Fruit fly (Drosophila melanogaster) whole organism, pupa: ENCODE results near the gene CG5510.
A peak's percentile ranks its signal among the peaks of the same experiment; 100 is the strongest.

Source experiments
- CG10348 ChIP-seq: fragments of 200-800 bp; sonication (Bioruptor generic); IDR thresholded peaks from 2 replicates; pipeline ENCODE4 v1.3.6; 2022; ENCODE audit warnings: missing biosample characterization, missing genetic modification characterization
- CG12605 ChIP-seq: fragments of 200-800 bp; sonication (Bioruptor generic); IDR thresholded peaks from 2 replicates; pipeline ENCODE4 v1.3.6; 2022; ENCODE audit warnings: missing biosample characterization, missing genetic modification characterization
- CG13204 ChIP-seq: fragments of 200-800 bp; sonication (Bioruptor generic); optimal IDR thresholded peaks from 2 replicates; lab custom pipeline; 2018; ENCODE audit warnings: missing biosample characterization, mild to moderate bottlenecking, missing genetic modification characterization, moderate library complexity
- CG14655 ChIP-seq: fragments of 200-800 bp; sonication (Bioruptor generic); optimal IDR thresholded peaks from 3 replicates; lab custom pipeline; 2017; ENCODE audit warnings: mild to moderate bottlenecking, missing biosample characterization, missing genetic modification reagents, missing genetic modification characterization
- CG15710 ChIP-seq: fragments of 200-800 bp; sonication (Bioruptor generic); optimal IDR thresholded peaks from 2 replicates; lab custom pipeline; 2018; ENCODE audit warnings: missing biosample characterization, mild to moderate bottlenecking, missing genetic modification characterization, moderate library complexity
- CG17806 ChIP-seq: fragments of 200-800 bp; sonication (Bioruptor generic); optimal IDR thresholded peaks from 2 replicates; lab custom pipeline; 2018; ENCODE audit warnings: missing biosample characterization, mild to moderate bottlenecking, missing genetic modification characterization, moderate library complexity
- CG32121 ChIP-seq: fragments of 200-800 bp; sonication (Bioruptor generic); IDR thresholded peaks from 2 replicates; pipeline ENCODE4 v1.3.6; 2022; ENCODE audit warnings: missing biosample characterization, missing genetic modification characterization
- CG34367 ChIP-seq: fragments of 200-800 bp; sonication (Bioruptor generic); optimal IDR thresholded peaks from 2 replicates; lab custom pipeline; 2018; ENCODE audit warnings: missing biosample characterization, mild to moderate bottlenecking, missing genetic modification characterization
- CG4496 ChIP-seq: fragments of 200-800 bp; sonication (Bioruptor generic); IDR thresholded peaks from 3 replicates; pipeline ENCODE4 v1.3.6; 2022; ENCODE audit warnings: missing biosample characterization, missing genetic modification characterization
- CG8159 ChIP-seq: fragments of 200-800 bp; sonication (Bioruptor generic); optimal IDR thresholded peaks from 3 replicates; lab custom pipeline; 2018; ENCODE audit warnings: missing biosample characterization, mild to moderate bottlenecking, missing genetic modification characterization, moderate library complexity
- CG8301 ChIP-seq: fragments of 200-800 bp; sonication (Bioruptor generic); optimal IDR thresholded peaks from 2 replicates; lab custom pipeline; 2018; ENCODE audit warnings: missing biosample characterization, mild to moderate bottlenecking, missing genetic modification characterization
- CG9948 ChIP-seq: fragments of 200-800 bp; sonication (Bioruptor generic); optimal IDR thresholded peaks from 2 replicates; lab custom pipeline; 2018; ENCODE audit warnings: missing biosample characterization, mild to moderate bottlenecking, missing genetic modification characterization, moderate library complexity
- D1 ChIP-seq: fragments of 200-800 bp; sonication (Bioruptor generic); optimal IDR thresholded peaks from 2 replicates; lab custom pipeline; 2018; ENCODE audit warnings: missing biosample characterization, mild to moderate bottlenecking, missing genetic modification characterization, moderate library complexity
- EcR ChIP-seq: fragments of 200-800 bp; sonication (Bioruptor generic); optimal IDR thresholded peaks from 3 replicates; lab custom pipeline; 2019; ENCODE audit warnings: missing biosample characterization, missing genetic modification characterization, mild to moderate bottlenecking, moderate library complexity, missing genetic modification reagents
- Ets98B ChIP-seq: fragments of 200-800 bp; sonication (Bioruptor generic); IDR thresholded peaks from 2 replicates; pipeline ENCODE4 v1.3.6; 2022; ENCODE audit warnings: missing biosample characterization, missing genetic modification characterization
- Pif1A ChIP-seq: fragments of 200-800 bp; sonication (Bioruptor generic); optimal IDR thresholded peaks from 3 replicates; lab custom pipeline; 2016; ENCODE audit warnings: missing biosample characterization, missing genetic modification characterization
- Pif1B ChIP-seq: fragments of 200-800 bp; sonication (Bioruptor generic); optimal IDR thresholded peaks from 3 replicates; lab custom pipeline; 2016; ENCODE audit warnings: missing biosample characterization, missing genetic modification characterization
- Snoo ChIP-seq: fragments of 200-800 bp; sonication (Bioruptor generic); optimal IDR thresholded peaks from 3 replicates; lab custom pipeline; 2017; ENCODE audit warnings: missing biosample characterization, mild to moderate bottlenecking, missing genetic modification characterization, inconsistent platforms
- fd96Ca ChIP-seq: fragments of 200-800 bp; sonication (Bioruptor generic); IDR thresholded peaks from 3 replicates; pipeline ENCODE4 v1.3.6; 2022; ENCODE audit warnings: missing biosample characterization, missing genetic modification characterization
- gl ChIP-seq: fragments of 200-800 bp; sonication (Bioruptor generic); optimal IDR thresholded peaks from 2 replicates; lab custom pipeline; 2018; ENCODE audit warnings: missing biosample characterization, mild to moderate bottlenecking, missing genetic modification characterization
- rn ChIP-seq: fragments of 200-800 bp; sonication (Bioruptor generic); IDR thresholded peaks from 2 replicates; pipeline ENCODE4 v1.3.6; 2022; ENCODE audit warnings: missing biosample characterization, missing genetic modification characterization

The CG5510 gene

DNA sequence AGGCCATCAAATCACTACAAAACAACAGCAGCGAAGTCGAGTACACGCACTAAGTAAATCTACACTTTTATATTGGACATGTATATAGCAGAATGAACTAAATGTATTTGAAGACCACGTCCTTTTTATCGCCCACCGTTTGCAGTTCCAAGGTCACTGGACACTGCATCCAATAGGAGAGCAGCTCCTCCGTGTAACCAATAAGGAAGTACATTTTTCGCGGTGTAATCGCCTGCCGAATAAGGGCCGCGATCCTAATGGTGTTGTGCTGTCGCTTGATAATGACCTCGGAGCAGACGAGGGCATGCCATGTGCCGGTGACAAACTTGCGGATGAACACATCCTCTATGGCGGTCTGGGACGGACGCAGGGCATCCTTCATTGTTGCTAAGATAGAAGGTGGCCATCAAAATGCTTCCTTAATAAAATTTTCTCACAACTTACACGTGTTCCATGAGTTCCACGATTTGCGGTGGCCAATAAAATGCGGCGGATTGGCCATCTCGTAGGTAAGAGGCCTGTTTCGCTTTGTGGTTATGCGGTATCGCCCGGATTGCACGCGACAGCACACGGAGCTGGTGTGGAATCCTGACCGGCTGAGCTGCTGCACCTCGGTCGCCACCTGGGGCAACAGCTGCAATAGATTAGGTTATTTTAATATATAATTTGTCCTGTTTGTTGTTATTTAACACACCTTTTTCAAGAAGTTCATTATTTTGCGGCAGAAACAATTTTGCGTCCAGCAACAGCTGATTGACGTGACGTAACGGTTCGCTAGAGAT, 6.4 kb downstream of the CG5510 start, which contains the start of gene mRpS24:
Gene mRpS24 (minus strand): TSS at position 772 of the 782 bp plus-strand sequence.
- TF ChIP-seq CG9948 (no peak), Ets98B (GFP tag; lab: Robert Waterston, UW) (no peak), CG32121 (GFP tag; lab: Robert Waterston, UW) (no peak), D1 (tag; lab: Kevin White, UChicago) (no peak)
- TF ChIP-seq, all 21 proteins: peak for 0

DNA sequence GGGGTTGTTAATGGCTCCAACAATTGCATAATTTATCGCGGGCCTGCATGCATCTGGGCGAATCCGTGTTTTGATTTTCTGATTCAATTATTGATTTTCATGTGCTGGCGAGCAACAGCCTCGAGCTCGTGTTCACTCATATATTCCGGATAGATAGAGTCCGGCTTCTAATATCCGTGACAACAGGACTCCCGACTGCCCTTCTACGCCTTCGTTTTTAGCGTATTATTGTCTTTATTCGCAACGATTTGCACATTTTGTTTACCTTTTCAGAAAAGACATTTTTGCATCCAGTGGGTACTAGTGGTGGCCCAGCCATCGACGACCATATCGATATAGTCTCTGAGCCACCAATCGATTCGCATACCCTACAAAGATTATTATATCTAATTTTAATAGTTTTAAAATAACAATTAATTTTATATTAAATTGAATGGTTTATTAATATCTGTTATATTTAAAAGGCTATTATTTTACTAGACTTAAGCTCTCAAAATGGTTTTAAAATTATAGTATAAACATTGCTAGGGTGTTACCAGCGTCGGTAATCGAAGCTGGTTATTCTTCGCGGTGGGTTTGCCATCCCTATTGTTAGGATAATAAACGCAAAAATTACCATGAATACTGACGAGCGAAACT, 8.1 kb downstream of the CG5510 start, which contains the start of the genes Myo95E and TBC1d7:
Gene Myo95E (minus strand): TSS at position 326 of the 639 bp plus-strand sequence.
Gene TBC1d7 (plus strand): TSS at position 555 of the 639 bp plus-strand sequence.
- TF ChIP-seq CG12605, result peak; percentile 93
- TF ChIP-seq CG15710 (tag; lab: Kevin White, UChicago), result peak; percentile 92
- peak; percentile 87 for TF ChIP-seq Pif1B (GFP tag; lab: Kevin White, UChicago)
- peak; percentile 86 for TF ChIP-seq CG10348 (GFP tag; lab: Robert Waterston, UW)
- TF ChIP-seq CG34367, result peak; percentile 84
- peak; percentile 36 for TF ChIP-seq EcR
- TF ChIP-seq CG17806, result peak; percentile 87
- peak; percentile 94 for TF ChIP-seq CG32121 (GFP tag; lab: Robert Waterston, UW)
- TF ChIP-seq Ets98B (GFP tag; lab: Robert Waterston, UW), result peak; percentile 93
- peak; percentile 94 for TF ChIP-seq CG4496 (GFP tag; lab: Robert Waterston, UW)
- no peak for TF ChIP-seq CG14655 (GFP tag; lab: Kevin White, UChicago)
- TF ChIP-seq gl (tag; lab: Kevin White, UChicago), result peak; percentile 75
- no peak for TF ChIP-seq D1 (tag; lab: Kevin White, UChicago)
- peak; percentile 91 for TF ChIP-seq fd96Ca (GFP tag; lab: Robert Waterston, UW)
- TF ChIP-seq CG8301 (tag; lab: Kevin White, UChicago), result peak; percentile 85
- peak; percentile 91 for TF ChIP-seq CG8159 (tag; lab: Kevin White, UChicago)
- peak; percentile 87 for TF ChIP-seq CG9948
- no peak for TF ChIP-seq Pif1A (GFP tag; lab: Kevin White, UChicago)
- TF ChIP-seq Snoo (tag; lab: Kevin White, UChicago), result peak; percentile 89
- peak; percentile 85 for TF ChIP-seq rn (GFP tag; lab: Robert Waterston, UW)
- TF ChIP-seq CG13204 (GFP tag; lab: Kevin White, UChicago), result no peak

DNA sequence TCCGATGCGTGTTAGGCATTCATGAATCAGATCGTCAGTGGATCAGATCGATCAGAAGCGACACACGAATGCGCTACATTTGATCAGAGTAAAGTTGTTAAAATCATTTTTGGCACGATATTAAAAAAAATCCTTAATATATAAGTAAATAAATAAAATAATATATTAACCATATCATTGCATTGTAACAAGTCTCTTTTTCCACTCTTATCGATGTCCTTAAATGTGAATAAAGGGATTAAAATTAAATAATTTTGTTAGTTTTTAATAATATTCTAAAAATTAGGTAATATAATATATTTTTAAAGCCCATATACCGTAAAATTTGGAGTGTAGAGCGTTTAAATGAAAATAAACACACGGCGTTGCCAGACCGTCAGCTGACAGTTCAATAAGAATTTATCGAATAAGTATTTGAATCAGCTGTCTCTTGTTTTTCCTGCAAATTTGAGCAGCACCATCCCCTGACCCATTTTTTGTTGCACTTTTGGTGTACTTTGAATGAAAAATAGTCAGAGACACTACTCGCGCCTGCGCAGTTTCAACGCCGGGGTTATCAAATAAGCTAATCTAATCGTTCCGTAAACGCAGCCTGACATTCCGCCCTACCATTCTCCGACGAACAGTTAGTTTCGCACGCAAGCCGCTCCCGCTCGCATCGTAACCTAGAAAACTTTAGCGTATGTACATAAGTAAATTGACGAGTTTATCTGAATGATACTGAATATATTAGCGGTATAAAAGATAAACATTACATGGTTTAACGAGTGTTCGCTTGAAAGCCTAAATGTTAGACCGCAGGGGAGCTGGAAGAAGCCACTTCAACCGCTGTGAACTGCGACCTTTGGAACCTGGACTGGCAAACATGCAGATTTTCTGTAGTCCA, 17.2 kb downstream of the CG5510 start, which contains the start of the genes p38a and CG6178:
Gene p38a (minus strand): TSS at position 398 of the 886 bp plus-strand sequence.
Gene CG6178 (plus strand): TSS at position 424 of the 886 bp plus-strand sequence.
- peak; percentile 98 for TF ChIP-seq Snoo (tag; lab: Kevin White, UChicago)
- TF ChIP-seq CG17806, result peak; percentile 98
- peak; percentile 89 for TF ChIP-seq CG12605
- peak; percentile 74 for TF ChIP-seq gl (tag; lab: Kevin White, UChicago)
- peak; percentile 95 for TF ChIP-seq fd96Ca (GFP tag; lab: Robert Waterston, UW)
- TF ChIP-seq Ets98B (GFP tag; lab: Robert Waterston, UW), result peak; percentile 97
- TF ChIP-seq CG9948, result peak; percentile 99
- peak; percentile 99 for TF ChIP-seq CG15710 (tag; lab: Kevin White, UChicago)
- peak; percentile 97 for TF ChIP-seq Pif1B (GFP tag; lab: Kevin White, UChicago)
- TF ChIP-seq rn (GFP tag; lab: Robert Waterston, UW), result peak; percentile 97
- TF ChIP-seq CG8301 (tag; lab: Kevin White, UChicago), result peak; percentile 98
- TF ChIP-seq EcR, result peak; percentile 63
- no peak for TF ChIP-seq D1 (tag; lab: Kevin White, UChicago)
- TF ChIP-seq CG14655 (GFP tag; lab: Kevin White, UChicago), result peak; percentile 99
- TF ChIP-seq Pif1A (GFP tag; lab: Kevin White, UChicago), result peak; percentile 91
- TF ChIP-seq CG32121 (GFP tag; lab: Robert Waterston, UW), result peak; percentile 98
- TF ChIP-seq CG4496 (GFP tag; lab: Robert Waterston, UW), result peak; percentile 97
- TF ChIP-seq CG13204 (GFP tag; lab: Kevin White, UChicago), result peak; percentile 89
- peak; percentile 94 for TF ChIP-seq CG34367
- peak; percentile 99 for TF ChIP-seq CG8159 (tag; lab: Kevin White, UChicago)
- peak; percentile 91 for TF ChIP-seq CG10348 (GFP tag; lab: Robert Waterston, UW)

dm6 chr3R:24150103-24150502, 19.3 kb downstream of the CG5510 start, which contains the start of gene p38c:
Gene p38c, minus strand, starts transcription at chr3R:24150203.
- TF ChIP-seq CG13204 (GFP tag; lab: Kevin White, UChicago), result no peak
- TF ChIP-seq D1 (tag; lab: Kevin White, UChicago), result no peak
- no peak for TF ChIP-seq gl (tag; lab: Kevin White, UChicago)
- TF ChIP-seq, all 21 proteins: peak for 0
